Worm (Caenorhabditis elegans) whole organism, young adult: Measurements from ENCODE around the gene hir-1.

ENCODE experiments used
- B0336.3 ChIP-seq: fragments of 200-800 bp; sonication (Bioruptor generic); IDR thresholded peaks from 2 replicates; pipeline ENCODE4 v1.3.6; 2022; ENCODE audit warnings: missing genetic modification characterization, missing compliant biosample characterization
- C17E4.6 ChIP-seq: fragments of 200-800 bp; sonication (Bioruptor generic); IDR thresholded peaks from 2 replicates; pipeline ENCODE4 v1.3.6; 2022; ENCODE audit warnings: missing genetic modification reagents, missing genetic modification characterization, missing compliant biosample characterization
- F22D6.2 ChIP-seq: sonication (generic microtip); optimal IDR thresholded peaks from 2 replicates; lab custom pipeline; 2016; ENCODE audit warnings: mild to moderate bottlenecking, missing genetic modification characterization, missing compliant biosample characterization
- F23B12.7 ChIP-seq: sonication (generic microtip); optimal IDR thresholded peaks from 2 replicates; lab custom pipeline; 2017; ENCODE audit warnings: missing genetic modification characterization, mild to moderate bottlenecking, missing compliant biosample characterization, antibody characterized with exemption, moderate library complexity; ENCODE audit not compliant: insufficient read depth
- F33H1.4 ChIP-seq: fragments of 200-800 bp; sonication (Bioruptor generic); IDR thresholded peaks from 2 replicates; pipeline ENCODE4 v1.3.6; 2022; ENCODE audit warnings: missing genetic modification reagents, missing genetic modification characterization, missing compliant biosample characterization
- F37B4.10 ChIP-seq: fragments of 200-800 bp; sonication (Bioruptor generic); IDR thresholded peaks from 2 replicates; pipeline ENCODE4 v1.3.6; 2022; ENCODE audit warnings: missing genetic modification characterization, missing compliant biosample characterization
- F49E8.2 ChIP-seq: sonication (generic microtip); optimal IDR thresholded peaks from 3 replicates; lab custom pipeline; 2017; ENCODE audit warnings: missing genetic modification characterization, mild to moderate bottlenecking, missing compliant biosample characterization, antibody characterized with exemption, moderate library complexity; ENCODE audit not compliant: insufficient read depth
- F52B5.7 ChIP-seq: sonication (generic microtip); optimal IDR thresholded peaks from 2 replicates; lab custom pipeline; 2016; ENCODE audit warnings: mild to moderate bottlenecking, missing genetic modification characterization, missing compliant biosample characterization
- F57A8.1 ChIP-seq: fragments of 200-800 bp; sonication (Bioruptor generic); optimal IDR thresholded peaks from 2 replicates; lab custom pipeline; 2018; ENCODE audit warnings: mild to moderate bottlenecking, missing genetic modification characterization, moderate library complexity, missing compliant biosample characterization
- F57C9.4 ChIP-seq: sonication (generic microtip); optimal IDR thresholded peaks from 2 replicates; lab custom pipeline; 2017; ENCODE audit warnings: mild to moderate bottlenecking, missing genetic modification characterization, missing compliant biosample characterization
- Y53G8AR.9 ChIP-seq: fragments of 200-800 bp; sonication (Bioruptor generic); conservative IDR thresholded peaks from 2 replicates; pipeline ENCODE4 v1.3.6; 2022; ENCODE audit warnings: missing genetic modification reagents, missing genetic modification characterization, missing compliant biosample characterization
- akir-1 ChIP-seq: fragments of 200-800 bp; sonication (Bioruptor generic); optimal IDR thresholded peaks from 2 replicates; lab custom pipeline; 2018; ENCODE audit warnings: mild to moderate bottlenecking, missing genetic modification characterization, moderate library complexity, missing compliant biosample characterization
- aptf-2 ChIP-seq: fragments of 200-800 bp; sonication (Bioruptor generic); conservative IDR thresholded peaks from 2 replicates; pipeline ENCODE4 v1.3.6; 2022; ENCODE audit warnings: missing genetic modification reagents, missing genetic modification characterization, missing compliant biosample characterization
- ceh-91 ChIP-seq: fragments of 200-800 bp; sonication (Bioruptor generic); IDR thresholded peaks from 2 replicates; pipeline ENCODE4 v1.3.6; 2022; ENCODE audit warnings: missing genetic modification reagents, missing genetic modification characterization, missing compliant biosample characterization
- die-1 ChIP-seq: sonication (generic microtip); optimal IDR thresholded peaks from 2 replicates; lab custom pipeline; 2016; ENCODE audit warnings: missing genotype, mild to moderate bottlenecking, missing genetic modification characterization, missing compliant biosample characterization
- dox-1 ChIP-seq: fragments of 200-800 bp; sonication (Bioruptor generic); IDR thresholded peaks from 2 replicates; pipeline ENCODE4 v1.3.6; 2022; ENCODE audit warnings: missing genetic modification reagents, missing genetic modification characterization, missing compliant biosample characterization
- efl-1 ChIP-seq: fragments of 150-350 bp; optimal IDR thresholded peaks from 2 replicates; lab custom pipeline; 2014; ENCODE audit warnings: missing biosample characterization, missing genetic modification reagents, missing genetic modification characterization
- egrh-3 ChIP-seq: fragments of 200-800 bp; sonication (Bioruptor generic); IDR thresholded peaks from 2 replicates; pipeline ENCODE4 v1.3.6; 2022; ENCODE audit warnings: missing genetic modification reagents, missing genetic modification characterization, missing compliant biosample characterization
- fkh-3 ChIP-seq: sonication (generic microtip); optimal IDR thresholded peaks from 2 replicates; lab custom pipeline; 2016; ENCODE audit warnings: mild to moderate bottlenecking, missing genetic modification characterization, missing compliant biosample characterization
- him-1 ChIP-seq: sonication (generic microtip); optimal IDR thresholded peaks from 2 replicates; lab custom pipeline; 2016; ENCODE audit warnings: missing genotype, missing genetic modification reagents, missing genetic modification characterization, missing compliant biosample characterization
- hmg-20 ChIP-seq: fragments of 200-800 bp; sonication (Bioruptor generic); IDR thresholded peaks from 2 replicates; pipeline ENCODE4 v1.3.6; 2022; ENCODE audit warnings: missing genetic modification reagents, missing genetic modification characterization, missing compliant biosample characterization
- hrde-1 ChIP-seq: sonication (generic microtip); optimal IDR thresholded peaks from 2 replicates; lab custom pipeline; 2016; ENCODE audit warnings: missing genetic modification characterization, mild to moderate bottlenecking, missing compliant biosample characterization, moderate library complexity, missing genotype, missing genetic modification reagents, borderline replicate concordance
- let-607 ChIP-seq, 2 experiments: fragments of 200-800 bp in 1 of 2; sonication (Bioruptor generic) in 1 of 2; sonication (generic microtip) in 1 of 2; optimal IDR thresholded peaks; 2 replicates each; lab custom pipeline; 2016 to 2018; ENCODE audit warnings: mild to moderate bottlenecking in 2 of 2, missing compliant biosample characterization in 2 of 2, missing genetic modification characterization in 2 of 2, moderate library complexity in 2 of 2, missing genotype in 1 of 2
- lin-26 ChIP-seq: fragments of 200-800 bp; sonication (Bioruptor generic); IDR thresholded peaks from 2 replicates; pipeline ENCODE4 v1.3.6; 2022; ENCODE audit warnings: missing genetic modification reagents, missing genetic modification characterization, missing compliant biosample characterization
- lin-40 ChIP-seq: sonication (generic microtip); optimal IDR thresholded peaks from 2 replicates; lab custom pipeline; 2016; ENCODE audit warnings: missing genetic modification characterization, mild to moderate bottlenecking, missing compliant biosample characterization, missing genotype, missing genetic modification reagents
- lir-1 ChIP-seq: fragments of 200-800 bp; sonication (Bioruptor generic); conservative IDR thresholded peaks from 2 replicates; pipeline ENCODE4 v1.3.6; 2022; ENCODE audit warnings: missing genetic modification reagents, missing genetic modification characterization, missing compliant biosample characterization
- lsl-1 ChIP-seq: fragments of 200-800 bp; sonication (Bioruptor generic); optimal IDR thresholded peaks from 2 replicates; lab custom pipeline; 2018; ENCODE audit warnings: mild to moderate bottlenecking, missing genetic modification characterization, moderate library complexity, missing compliant biosample characterization
- madf-3 ChIP-seq: fragments of 200-800 bp; sonication (Bioruptor generic); IDR thresholded peaks from 2 replicates; pipeline ENCODE4 v1.3.6; 2022; ENCODE audit warnings: missing genetic modification reagents, missing genetic modification characterization, missing compliant biosample characterization
- mel-28 ChIP-seq: sonication (generic microtip); optimal IDR thresholded peaks from 2 replicates; lab custom pipeline; 2016; ENCODE audit warnings: borderline replicate concordance, mild to moderate bottlenecking, missing genetic modification characterization, missing compliant biosample characterization
- mes-4 ChIP-seq: sonication (generic microtip); optimal IDR thresholded peaks from 2 replicates; lab custom pipeline; 2016; ENCODE audit warnings: missing genotype, missing genetic modification characterization, missing compliant biosample characterization
- nfya-2 ChIP-seq: fragments of 200-800 bp; sonication (Bioruptor generic); IDR thresholded peaks from 2 replicates; pipeline ENCODE4 v1.3.6; 2022; ENCODE audit warnings: missing genetic modification reagents, missing genetic modification characterization, missing compliant biosample characterization
- nfyb-1 ChIP-seq: fragments of 200-800 bp; sonication (Bioruptor generic); IDR thresholded peaks from 2 replicates; pipeline ENCODE4 v1.3.6; 2022; ENCODE audit warnings: missing genetic modification reagents, missing genetic modification characterization, missing compliant biosample characterization
- nhr-27 ChIP-seq: fragments of 200-800 bp; sonication (Bioruptor generic); optimal IDR thresholded peaks from 2 replicates; lab custom pipeline; 2018; ENCODE audit warnings: mild to moderate bottlenecking, missing genetic modification characterization, moderate library complexity, missing compliant biosample characterization
- nhr-90 ChIP-seq: sonication (generic microtip); optimal IDR thresholded peaks from 2 replicates; lab custom pipeline; 2016; ENCODE audit warnings: missing genotype, mild to moderate bottlenecking, missing genetic modification characterization, missing compliant biosample characterization
- repo-1 ChIP-seq: sonication (generic microtip); optimal IDR thresholded peaks from 2 replicates; lab custom pipeline; 2017; ENCODE audit warnings: mild to moderate bottlenecking, missing genetic modification characterization, missing compliant biosample characterization
- snpc-1.1 ChIP-seq: sonication (generic microtip); optimal IDR thresholded peaks from 2 replicates; lab custom pipeline; 2017; ENCODE audit warnings: missing genetic modification characterization, mild to moderate bottlenecking, missing compliant biosample characterization, antibody characterized with exemption, moderate library complexity, missing genotype, missing genetic modification reagents; ENCODE audit not compliant: insufficient read depth
- somi-1 ChIP-seq: fragments of 200-800 bp; sonication (Bioruptor generic); optimal IDR thresholded peaks from 2 replicates; lab custom pipeline; 2018; ENCODE audit warnings: mild to moderate bottlenecking, missing genetic modification characterization, missing compliant biosample characterization
- tbp1 ChIP-seq: fragments of 200-800 bp; sonication (Bioruptor generic); optimal IDR thresholded peaks from 2 replicates; lab custom pipeline; 2018; ENCODE audit warnings: mild to moderate bottlenecking, missing genetic modification characterization, missing compliant biosample characterization
- tbx-9 ChIP-seq: sonication (generic microtip); optimal IDR thresholded peaks from 2 replicates; lab custom pipeline; 2016; ENCODE audit warnings: borderline replicate concordance, missing genetic modification characterization, inconsistent platforms, missing compliant biosample characterization
- unc-130 ChIP-seq: sonication (generic microtip); optimal IDR thresholded peaks from 2 replicates; lab custom pipeline; 2016; ENCODE audit warnings: missing genetic modification reagents, missing genetic modification characterization, missing compliant biosample characterization
- zfh-2 ChIP-seq: fragments of 200-800 bp; sonication (Bioruptor generic); conservative IDR thresholded peaks from 2 replicates; pipeline ENCODE4 v1.3.6; 2022; ENCODE audit warnings: missing genetic modification reagents, missing genetic modification characterization, missing compliant biosample characterization
- zim-3 ChIP-seq: sonication (generic microtip); optimal IDR thresholded peaks from 2 replicates; lab custom pipeline; 2017; ENCODE audit warnings: mild to moderate bottlenecking, missing genetic modification characterization, moderate library complexity, missing compliant biosample characterization
- ztf-18 ChIP-seq: sonication (generic microtip); optimal IDR thresholded peaks from 2 replicates; lab custom pipeline; 2016; ENCODE audit warnings: missing genotype, mild to moderate bottlenecking, missing genetic modification characterization, missing compliant biosample characterization
- ztf-26 ChIP-seq: sonication (generic microtip); optimal IDR thresholded peaks from 2 replicates; lab custom pipeline; 2017; ENCODE audit warnings: missing genetic modification characterization, missing compliant biosample characterization
- ztf-28 ChIP-seq: fragments of 200-800 bp; sonication (Bioruptor generic); IDR thresholded peaks from 2 replicates; pipeline ENCODE4 v1.3.6; 2022; ENCODE audit warnings: missing genetic modification reagents, missing genetic modification characterization, missing compliant biosample characterization

Gene hir-1

ce11 chrV:5504295-5504694 lies 17.6 kb upstream of the hir-1 start:
- TF ChIP-seq nfyb-1 (GFP tag; lab: Robert Waterston, UW) (0 out of 2 replicates have a peak, but pooled peaks have one; percentile 12), repo-1 (tag; lab: Kevin White, UChicago) (no peak), dox-1 (GFP tag; lab: Robert Waterston, UW) (peak; percentile 13; the same call in 1 of the 2 replicates), zfh-2 (peak; percentile 58), egrh-3 (GFP tag; lab: Robert Waterston, UW) (peak; percentile 27; the same call in 1 of the 2 replicates)

- TF ChIP-seq somi-1 (GFP tag; lab: Kevin White, UChicago) = peak; percentile 55
- TF ChIP-seq lin-26 (GFP tag; lab: Robert Waterston, UW) = peak; percentile 49; the same call in 1 of the 2 replicates
- peak; percentile 96 for TF ChIP-seq Y53G8AR.9 (GFP tag; lab: Robert Waterston, UW)
- peak; percentile 36 for TF ChIP-seq him-1
- no peak for TF ChIP-seq F37B4.10 (GFP tag; lab: Robert Waterston, UW)
- no peak for TF ChIP-seq hrde-1
- TF ChIP-seq lir-1 (GFP tag; lab: Robert Waterston, UW) = peak; percentile 85
- TF ChIP-seq tbp1 (GFP tag; lab: Kevin White, UChicago) = peak; percentile 73
- 0 out of 2 replicates have a peak, but pooled peaks have one; percentile 19 for TF ChIP-seq ztf-28 (GFP tag; lab: Robert Waterston, UW)
- TF ChIP-seq fkh-3 (tag; lab: Kevin White, UChicago) = no peak
- TF ChIP-seq let-607 (tag; optimal IDR thresholded peaks at IDR 0.05; lab: Kevin White, UChicago) = peak; percentile 23 to 86
- TF ChIP-seq unc-130 = peak; percentile 59
- no peak for TF ChIP-seq F52B5.7 (tag; lab: Kevin White, UChicago)
- no peak for TF ChIP-seq mes-4
- peak; percentile 30 for TF ChIP-seq nhr-27 (tag; lab: Kevin White, UChicago)
- TF ChIP-seq F23B12.7 (tag; lab: Kevin White, UChicago) = peak; percentile 52
- peak; percentile 88 for TF ChIP-seq hmg-20
- TF ChIP-seq ztf-26 (tag; lab: Kevin White, UChicago) = peak; percentile 91
- no peak for TF ChIP-seq snpc-1.1
- no peak for TF ChIP-seq F57C9.4 (tag; lab: Kevin White, UChicago)
- no peak for TF ChIP-seq akir-1 (GFP tag; lab: Kevin White, UChicago)
- no peak for TF ChIP-seq nhr-90 (tag; lab: Kevin White, UChicago)
- peak; percentile 91 for TF ChIP-seq repo-1 (tag; lab: Kevin White, UChicago)
- TF ChIP-seq nfya-2 (GFP tag; lab: Robert Waterston, UW) = no peak
- peak; percentile 79 for TF ChIP-seq F33H1.4 (GFP tag; lab: Robert Waterston, UW)
- peak; percentile 62 for TF ChIP-seq F22D6.2
- peak; percentile 41 for TF ChIP-seq efl-1 (GFP tag; lab: Kevin White, UChicago)
- TF ChIP-seq tbx-9 (tag; lab: Kevin White, UChicago) = no peak
- TF ChIP-seq F57A8.1 (GFP tag; lab: Kevin White, UChicago) = no peak
- TF ChIP-seq lin-40 (tag; lab: Kevin White, UChicago) = peak; percentile 95
- TF ChIP-seq lsl-1 (GFP tag; lab: Kevin White, UChicago) = peak; percentile 78
- TF ChIP-seq die-1 = no peak
- TF ChIP-seq B0336.3 (GFP tag; lab: Robert Waterston, UW) = peak; percentile 95
- no peak; the same call in 1 of the 2 replicates for TF ChIP-seq zfh-2
- peak; percentile 42 for TF ChIP-seq zim-3 (tag; lab: Kevin White, UChicago)
- peak; percentile 91 for TF ChIP-seq madf-3
- peak; percentile 72 for TF ChIP-seq ceh-91
- TF ChIP-seq F49E8.2 (tag; lab: Kevin White, UChicago) = peak; percentile 58
- TF ChIP-seq C17E4.6 (GFP tag; lab: Robert Waterston, UW) = peak; percentile 91
- TF ChIP-seq mel-28 (tag; lab: Kevin White, UChicago) = no peak
- TF ChIP-seq aptf-2 (GFP tag; lab: Robert Waterston, UW) = no peak; the same call in 1 of the 2 replicates
- TF ChIP-seq ztf-18 (tag; lab: Kevin White, UChicago) = peak; percentile 99
These were observed 17.0 kb upstream of the hir-1 start, which contains the start of the genes dnj-19 and nhr-47 for ce11 chrV:5504807-5505442. dnj-19 (minus strand) TSS chrV:5504857. nhr-47 (plus strand) TSS chrV:5505253.
